Worm (Caenorhabditis elegans) whole organism, midembryonic: ENCODE data around the gene Y15E3A.5.

Experiments
- T22C8.4 ChIP-seq: fragments of 200-800 bp; sonication (Bioruptor generic); IDR thresholded peaks from 2 replicates; pipeline ENCODE4 v1.3.6; 2022; ENCODE audit warnings: missing genetic modification characterization, missing compliant biosample characterization
- cog-1 ChIP-seq: sonication (generic microtip); optimal IDR thresholded peaks from 2 replicates; lab custom pipeline; 2016; ENCODE audit warnings: missing genetic modification characterization, missing compliant biosample characterization
- flt-1 ChIP-seq: fragments of 200-800 bp; sonication (Bioruptor generic); IDR thresholded peaks from 2 replicates; pipeline ENCODE4 v1.3.6; 2022; ENCODE audit warnings: missing genetic modification characterization, missing compliant biosample characterization
- klf-2 ChIP-seq: fragments of 200-800 bp; sonication (Bioruptor generic); conservative IDR thresholded peaks from 2 replicates; pipeline ENCODE4 v1.3.6; 2022; ENCODE audit warnings: missing genetic modification reagents, missing genetic modification characterization, missing compliant biosample characterization
- med-1 ChIP-seq: sonication (generic microtip); optimal IDR thresholded peaks from 2 replicates; lab custom pipeline; 2017; ENCODE audit warnings: missing genetic modification characterization, mild to moderate bottlenecking, missing compliant biosample characterization, antibody characterized with exemption, missing genetic modification reagents; ENCODE audit not compliant: insufficient read depth
- ref-1 ChIP-seq: fragments of 200-800 bp; sonication (Bioruptor generic); conservative IDR thresholded peaks from 2 replicates; pipeline ENCODE4 v1.3.6; 2022; ENCODE audit warnings: missing genetic modification reagents, missing genetic modification characterization, missing compliant biosample characterization
- tab-1 ChIP-seq: fragments of 200-800 bp; sonication (Bioruptor generic); IDR thresholded peaks from 2 replicates; pipeline ENCODE4 v1.3.6; 2022; ENCODE audit warnings: missing genetic modification characterization, missing compliant biosample characterization
- ztf-23 ChIP-seq: fragments of 200-800 bp; sonication (Bioruptor generic); IDR thresholded peaks from 2 replicates; pipeline ENCODE4 v1.3.6; 2022; ENCODE audit warnings: missing genetic modification reagents, missing genetic modification characterization, missing compliant biosample characterization
- ztf-29 ChIP-seq: fragments of 200-800 bp; sonication (Bioruptor generic); IDR thresholded peaks from 2 replicates; pipeline ENCODE4 v1.3.6; 2022; ENCODE audit warnings: missing genetic modification reagents, missing genetic modification characterization, missing compliant biosample characterization

The Y15E3A.5 gene

DNA sequence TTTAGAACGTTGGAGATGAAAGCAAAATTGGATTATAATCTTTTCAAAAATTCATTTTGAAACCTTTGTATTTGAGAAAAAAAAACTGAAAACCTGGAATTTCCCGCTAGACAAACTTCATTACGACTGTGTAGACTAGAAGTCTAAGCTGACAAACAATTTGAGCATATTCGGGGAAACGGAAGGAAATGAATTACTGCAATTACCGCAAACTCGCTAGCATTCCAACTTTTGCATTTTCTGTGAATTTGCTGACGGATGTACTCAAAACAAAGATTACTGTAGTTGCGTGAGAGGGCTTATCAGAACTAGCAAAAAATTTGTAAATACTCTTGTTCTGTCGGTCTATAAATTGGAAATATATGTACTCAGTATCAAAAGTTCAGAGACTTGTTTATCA is 49.5 kb downstream of the Y15E3A.5 start:
- TF ChIP-seq ztf-29 (GFP tag; lab: Robert Waterston, UW) = no peak
- TF ChIP-seq cog-1 (tag; lab: Kevin White, UChicago) = no peak
- no peak for TF ChIP-seq tab-1
- no peak for TF ChIP-seq T22C8.4 (GFP tag; lab: Robert Waterston, UW)
- no peak for TF ChIP-seq med-1 (GFP tag; lab: Kevin White, UChicago)
- TF ChIP-seq ref-1 (GFP tag; lab: Robert Waterston, UW) = no peak
- TF ChIP-seq ztf-23 (GFP tag; lab: Robert Waterston, UW) = no peak
- no peak for TF ChIP-seq flt-1 (GFP tag; lab: Robert Waterston, UW)
- TF ChIP-seq klf-2 = no peak

DNA sequence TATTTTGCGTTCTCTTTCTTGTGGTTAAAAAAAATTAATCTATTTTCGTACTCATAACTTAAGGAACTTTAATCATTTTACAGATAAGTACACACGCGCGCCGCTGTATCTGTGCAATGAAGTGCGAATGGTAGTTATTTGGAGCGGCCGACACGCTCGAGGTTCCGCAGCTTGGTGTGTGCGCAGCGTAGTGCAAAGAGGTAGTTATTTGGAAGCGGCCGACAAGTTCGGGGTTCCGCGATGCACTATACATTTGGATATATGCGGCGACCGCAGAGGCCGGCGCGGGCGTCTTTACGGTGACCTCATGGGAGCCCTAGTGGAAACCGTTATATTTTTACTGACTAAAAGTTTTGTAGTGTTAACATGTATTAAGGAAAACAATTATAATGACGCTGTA is 52.3 kb downstream of the Y15E3A.5 start:
- no peak for TF ChIP-seq ztf-29 (GFP tag; lab: Robert Waterston, UW)
- TF ChIP-seq flt-1 (GFP tag; lab: Robert Waterston, UW) = no peak
- TF ChIP-seq med-1 (GFP tag; lab: Kevin White, UChicago) = no peak
- TF ChIP-seq cog-1 (tag; lab: Kevin White, UChicago) = no peak
- no peak for TF ChIP-seq ref-1 (GFP tag; lab: Robert Waterston, UW)
- TF ChIP-seq ztf-23 (GFP tag; lab: Robert Waterston, UW) = no peak
- no peak for TF ChIP-seq tab-1
- TF ChIP-seq T22C8.4 (GFP tag; lab: Robert Waterston, UW) = no peak
- TF ChIP-seq klf-2 = no peak
